Worm (Caenorhabditis elegans) whole organism, L2 larva: ENCODE data around the gene tag-278.
A peak's percentile ranks its signal among the peaks of the same experiment; 100 is the strongest.

Experiments used
- C34F6.9 ChIP-seq: fragments of 150-350 bp; optimal IDR thresholded peaks from 2 replicates; lab custom pipeline; 2014; ENCODE audit warnings: missing biosample characterization, missing genetic modification characterization
- F13H6.1 ChIP-seq: sonication (generic microtip); optimal IDR thresholded peaks from 2 replicates; lab custom pipeline; 2016; ENCODE audit warnings: missing genetic modification characterization, missing compliant biosample characterization
- R02D3.7 ChIP-seq: fragments of 150-350 bp; optimal IDR thresholded peaks from 2 replicates; lab custom pipeline; 2014; ENCODE audit warnings: missing biosample characterization, missing genetic modification characterization
- Y55F3AM.14 ChIP-seq: fragments of 200-800 bp; sonication (Bioruptor generic); optimal IDR thresholded peaks from 2 replicates; lab custom pipeline; 2018; ENCODE audit warnings: mild to moderate bottlenecking, missing genetic modification characterization, missing compliant biosample characterization
- ZK546.5 ChIP-seq: sonication (generic microtip); optimal IDR thresholded peaks from 2 replicates; lab custom pipeline; 2017; ENCODE audit warnings: missing biosample characterization, missing genetic modification characterization
- alr-1 ChIP-seq: fragments of 150-350 bp; optimal IDR thresholded peaks from 2 replicates; lab custom pipeline; 2014; ENCODE audit warnings: missing biosample characterization, missing genetic modification characterization
- aly-2 ChIP-seq: fragments of 150-350 bp; optimal IDR thresholded peaks from 2 replicates; lab custom pipeline; 2014; ENCODE audit warnings: missing biosample characterization, missing genetic modification characterization
- ama-1 ChIP-seq: fragments of 150-350 bp; optimal IDR thresholded peaks from 2 replicates; lab custom pipeline; 2018; ENCODE audit warnings: inconsistent platforms
- blmp-1 ChIP-seq: sonication (generic microtip); optimal IDR thresholded peaks from 2 replicates; lab custom pipeline; 2017; ENCODE audit warnings: missing genetic modification characterization, mild to moderate bottlenecking, missing compliant biosample characterization, antibody characterized with exemption, moderate library complexity; ENCODE audit not compliant: insufficient read depth
- ceh-16 ChIP-seq: fragments of 150-350 bp; optimal IDR thresholded peaks from 2 replicates; lab custom pipeline; 2014; ENCODE audit warnings: missing biosample characterization, missing genetic modification characterization
- ceh-82 ChIP-seq: fragments of 150-350 bp; optimal IDR thresholded peaks from 2 replicates; lab custom pipeline; 2014; ENCODE audit warnings: missing biosample characterization, missing genetic modification characterization
- crh-2 ChIP-seq: sonication (generic microtip); optimal IDR thresholded peaks from 2 replicates; lab custom pipeline; 2017; ENCODE audit warnings: missing biosample characterization, missing genetic modification characterization
- dmd-4 ChIP-seq: sonication (generic microtip); optimal IDR thresholded peaks from 2 replicates; lab custom pipeline; 2017; ENCODE audit warnings: missing biosample characterization, missing genetic modification characterization
- egl-27 ChIP-seq: sonication (generic microtip); optimal IDR thresholded peaks from 3 replicates; lab custom pipeline; 2017; ENCODE audit warnings: missing biosample characterization, missing genetic modification reagents, missing genetic modification characterization
- elt-1 ChIP-seq: fragments of 150-350 bp; optimal IDR thresholded peaks from 2 replicates; lab custom pipeline; 2014; ENCODE audit warnings: missing biosample characterization, missing genetic modification characterization
- elt-3 ChIP-seq: sonication (generic microtip); optimal IDR thresholded peaks from 2 replicates; lab custom pipeline; 2017; ENCODE audit warnings: missing biosample characterization, missing genetic modification characterization
- fos-1 ChIP-seq: fragments of 150-350 bp; optimal IDR thresholded peaks from 2 replicates; lab custom pipeline; 2014; ENCODE audit warnings: missing biosample characterization, missing genetic modification characterization
- gmeb-1 ChIP-seq: fragments of 150-350 bp; optimal IDR thresholded peaks from 2 replicates; lab custom pipeline; 2014; ENCODE audit warnings: missing biosample characterization, missing genetic modification characterization
- lin-11 ChIP-seq: fragments of 150-350 bp; sonication (generic microtip); optimal IDR thresholded peaks from 2 replicates; lab custom pipeline; 2014; ENCODE audit warnings: missing biosample characterization, missing genetic modification characterization, inconsistent platforms, mixed read lengths
- lin-13 ChIP-seq: fragments of 150-350 bp; optimal IDR thresholded peaks from 2 replicates; lab custom pipeline; 2014; ENCODE audit warnings: missing biosample characterization, missing genetic modification reagents, missing genetic modification characterization
- lin-39 ChIP-seq: fragments of 150-350 bp; optimal IDR thresholded peaks from 2 replicates; lab custom pipeline; 2014; ENCODE audit warnings: missing biosample characterization, missing genetic modification reagents, missing genetic modification characterization
- lsy-2 ChIP-seq, 2 experiments: fragments of 150-350 bp in 1 of 2; sonication (generic microtip) in 1 of 2; optimal IDR thresholded peaks; 2 replicates each; lab custom pipeline; 2014 to 2017; ENCODE audit warnings: missing biosample characterization in 2 of 2, missing genetic modification characterization in 2 of 2
- mab-5 ChIP-seq: fragments of 150-350 bp; optimal IDR thresholded peaks from 2 replicates; lab custom pipeline; 2014; ENCODE audit warnings: missing biosample characterization, missing genetic modification characterization
- mbf-1 ChIP-seq: sonication (generic microtip); optimal IDR thresholded peaks from 2 replicates; lab custom pipeline; 2017; ENCODE audit warnings: missing biosample characterization, missing genetic modification characterization
- mdl-1 ChIP-seq, 2 experiments: fragments of 150-350 bp in 1 of 2; sonication (generic microtip) in 1 of 2; optimal IDR thresholded peaks; 2 replicates each; lab custom pipeline; 2017; ENCODE audit warnings: missing biosample characterization in 2 of 2, missing genetic modification characterization in 2 of 2
- nhr-10 ChIP-seq: sonication (generic microtip); optimal IDR thresholded peaks from 2 replicates; lab custom pipeline; 2017; ENCODE audit warnings: missing biosample characterization, missing genetic modification characterization
- nhr-11 ChIP-seq: fragments of 150-350 bp; optimal IDR thresholded peaks from 2 replicates; lab custom pipeline; 2014; ENCODE audit warnings: missing biosample characterization, missing genetic modification characterization
- nhr-12 ChIP-seq: fragments of 150-350 bp; optimal IDR thresholded peaks from 2 replicates; lab custom pipeline; 2014; ENCODE audit warnings: missing biosample characterization, missing genetic modification characterization
- nhr-129 ChIP-seq: fragments of 150-350 bp; optimal IDR thresholded peaks from 2 replicates; lab custom pipeline; 2014; ENCODE audit warnings: missing biosample characterization, missing genetic modification characterization
- nhr-21 ChIP-seq: fragments of 150-350 bp; optimal IDR thresholded peaks from 2 replicates; lab custom pipeline; 2014; ENCODE audit warnings: missing biosample characterization, missing genetic modification characterization
- nhr-23 ChIP-seq: fragments of 150-350 bp; optimal IDR thresholded peaks from 2 replicates; lab custom pipeline; 2014; ENCODE audit warnings: missing biosample characterization, missing genetic modification reagents, missing genetic modification characterization
- nhr-237 ChIP-seq: fragments of 150-350 bp; optimal IDR thresholded peaks from 2 replicates; lab custom pipeline; 2014; ENCODE audit warnings: missing biosample characterization, missing genetic modification characterization
- nhr-25 ChIP-seq: fragments of 150-350 bp; sonication (generic microtip); optimal IDR thresholded peaks from 3 replicates; lab custom pipeline; 2014; ENCODE audit warnings: missing biosample characterization, missing genetic modification characterization
- nhr-6 ChIP-seq: fragments of 150-350 bp; optimal IDR thresholded peaks from 2 replicates; lab custom pipeline; 2014; ENCODE audit warnings: missing biosample characterization, missing genetic modification characterization
- nhr-77 ChIP-seq: fragments of 150-350 bp; optimal IDR thresholded peaks from 2 replicates; lab custom pipeline; 2014; ENCODE audit warnings: missing biosample characterization, missing genetic modification characterization
- peb-1 ChIP-seq: fragments of 150-350 bp; optimal IDR thresholded peaks from 2 replicates; lab custom pipeline; 2014; ENCODE audit warnings: missing biosample characterization, missing genetic modification characterization
- sem-4 ChIP-seq: fragments of 150-350 bp; optimal IDR thresholded peaks from 2 replicates; lab custom pipeline; 2014; ENCODE audit warnings: missing biosample characterization, missing genetic modification reagents, missing genetic modification characterization
- skn-1 ChIP-seq: sonication (generic microtip); optimal IDR thresholded peaks from 2 replicates; lab custom pipeline; 2017; ENCODE audit warnings: missing biosample characterization, missing genetic modification characterization
- sma-9 ChIP-seq, 2 experiments: fragments of 150-350 bp in 1 of 2; sonication (generic microtip) in 1 of 2; optimal IDR thresholded peaks; 2 replicates each; lab custom pipeline; 2014 to 2016; ENCODE audit warnings: missing genetic modification characterization in 2 of 2, mild to moderate bottlenecking in 1 of 2, missing biosample characterization in 1 of 2, missing compliant biosample characterization in 1 of 2, missing genetic modification reagents in 1 of 2, moderate library complexity in 1 of 2
- snpc-4 ChIP-seq: fragments of 150-350 bp; optimal IDR thresholded peaks from 2 replicates; lab custom pipeline; 2014; ENCODE audit warnings: missing biosample characterization, missing genetic modification characterization
- unc-39 ChIP-seq: fragments of 150-350 bp; optimal IDR thresholded peaks from 2 replicates; lab custom pipeline; 2014; ENCODE audit warnings: missing biosample characterization, missing genetic modification characterization
- unc-55 ChIP-seq: fragments of 150-350 bp; sonication (generic microtip); optimal IDR thresholded peaks from 3 replicates; lab custom pipeline; 2014; ENCODE audit warnings: missing biosample characterization, missing genetic modification reagents, missing genetic modification characterization
- unc-62 ChIP-seq: fragments of 150-350 bp; optimal IDR thresholded peaks from 2 replicates; lab custom pipeline; 2014; ENCODE audit warnings: missing biosample characterization, missing genetic modification reagents, missing genetic modification characterization
- zag-1 ChIP-seq: fragments of 150-350 bp; optimal IDR thresholded peaks from 2 replicates; lab custom pipeline; 2014; ENCODE audit warnings: missing biosample characterization, missing genetic modification characterization
- ztf-1 ChIP-seq: fragments of 200-800 bp; sonication (Bioruptor generic); conservative IDR thresholded peaks from 2 replicates; pipeline ENCODE4 v1.3.6; 2022; ENCODE audit warnings: missing genetic modification characterization, missing compliant biosample characterization
- ztf-11 ChIP-seq: sonication (generic microtip); optimal IDR thresholded peaks from 2 replicates; lab custom pipeline; 2017; ENCODE audit warnings: missing biosample characterization, missing genetic modification characterization
- ztf-4 ChIP-seq: fragments of 150-350 bp; optimal IDR thresholded peaks from 2 replicates; lab custom pipeline; 2014; ENCODE audit warnings: missing biosample characterization, missing genetic modification characterization

tag-278 gene

DNA sequence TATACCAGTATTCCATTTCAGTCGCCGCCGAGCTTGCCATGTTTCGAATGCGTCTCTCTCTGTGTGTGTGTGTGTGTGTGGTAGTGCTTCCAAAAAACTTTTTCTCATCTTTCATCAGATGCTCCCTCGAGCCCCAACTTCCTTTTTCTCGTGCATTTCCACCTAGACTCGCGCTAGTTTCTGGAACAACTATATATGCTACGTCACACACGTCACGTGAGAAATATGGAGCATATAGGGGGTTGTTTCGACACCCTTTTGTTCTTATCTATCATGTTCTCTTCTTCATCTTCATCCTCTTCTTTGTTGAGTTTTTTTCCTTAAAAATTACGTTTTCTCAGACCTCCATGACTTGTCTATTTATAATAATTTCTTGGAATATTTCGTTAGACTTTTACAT is 16.3 kb upstream of the tag-278 start:
- TF ChIP-seq nhr-129 (tag; lab: Kevin White, UChicago) (peak; percentile 4), F13H6.1 (tag; lab: Kevin White, UChicago) (no peak), ama-1 (lab: Kevin White, UChicago) (no peak), skn-1 (no peak), unc-55 (GFP tag; lab: Kevin White, UChicago) (peak; percentile 64), lsy-2 (tag; optimal IDR thresholded peaks at IDR 0.05; lab: Kevin White, UChicago) (peak in 1 of 2 experiments; percentile 30), dmd-4 (tag; lab: Kevin White, UChicago) (no peak)

DNA sequence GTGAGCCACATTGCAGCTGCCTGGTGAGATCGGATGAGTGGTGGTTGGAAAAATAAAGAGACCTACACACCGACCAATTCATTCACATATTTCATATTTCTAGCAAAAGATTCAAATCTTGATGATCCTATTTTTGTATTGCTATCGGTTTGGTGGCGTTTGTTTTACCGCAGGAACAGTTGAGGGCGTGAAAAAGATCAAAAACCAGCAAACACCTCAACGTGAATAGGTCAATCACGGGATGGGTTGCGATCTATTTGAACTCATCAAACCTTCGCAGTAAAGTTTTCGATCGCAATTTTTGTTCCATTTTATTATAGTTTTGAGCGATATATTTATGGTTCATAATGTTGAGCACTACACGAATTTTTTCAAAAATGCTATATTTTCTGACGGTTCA is 12.9 kb upstream of the tag-278 start:
- no peak for TF ChIP-seq elt-3 (tag; lab: Kevin White, UChicago)
- no peak for TF ChIP-seq nhr-12 (tag; lab: Kevin White, UChicago)
- TF ChIP-seq ceh-16 (tag; lab: Kevin White, UChicago) = no peak
- no peak for TF ChIP-seq F13H6.1 (tag; lab: Kevin White, UChicago)
- no peak for TF ChIP-seq fos-1
- no peak for TF ChIP-seq nhr-237 (tag; lab: Kevin White, UChicago)
- no peak for TF ChIP-seq C34F6.9 (tag; lab: Kevin White, UChicago)
- TF ChIP-seq nhr-10 (tag; lab: Kevin White, UChicago) = no peak
- TF ChIP-seq blmp-1 = no peak
- no peak for TF ChIP-seq sem-4 (tag; lab: Kevin White, UChicago)
- TF ChIP-seq nhr-77 (tag; lab: Kevin White, UChicago) = no peak
- TF ChIP-seq R02D3.7 (tag; lab: Kevin White, UChicago) = no peak
- TF ChIP-seq elt-1 = no peak
- TF ChIP-seq, all 48 proteins: peak for 0

DNA sequence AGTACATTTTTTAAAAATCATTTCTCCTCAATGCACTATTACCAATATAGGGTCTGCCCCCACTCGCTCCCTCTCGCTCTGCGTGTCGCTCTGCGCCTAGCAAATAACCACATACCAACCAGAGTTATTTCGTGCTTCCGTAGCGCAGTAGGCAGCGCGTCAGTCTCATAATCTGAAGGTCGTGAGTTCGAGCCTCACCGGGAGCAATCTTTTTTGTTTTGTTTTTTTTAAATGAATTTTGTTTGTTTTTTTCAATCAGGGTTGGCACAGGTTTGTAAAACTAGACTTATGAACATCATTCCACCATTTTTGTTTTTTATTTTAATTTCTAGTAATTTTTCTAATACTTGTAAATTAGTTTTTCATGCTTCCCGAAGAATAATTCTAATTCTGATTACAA is 8.6 kb upstream of the tag-278 start:
- TF ChIP-seq egl-27 (tag; lab: Kevin White, UChicago) (no peak), nhr-23 (tag; lab: Kevin White, UChicago) (no peak), mab-5 (tag; lab: Kevin White, UChicago) (peak; percentile 49), C34F6.9 (tag; lab: Kevin White, UChicago) (peak; percentile 41), aly-2 (tag; lab: Kevin White, UChicago) (no peak), lsy-2 (tag; optimal IDR thresholded peaks at IDR 0.05; lab: Kevin White, UChicago) (peak; percentile 42 to 53), lin-13 (peak; percentile 45), nhr-10 (tag; lab: Kevin White, UChicago) (no peak), alr-1 (tag; lab: Kevin White, UChicago) (no peak), gmeb-1 (peak; percentile 45), ZK546.5 (tag; lab: Kevin White, UChicago) (no peak), nhr-6 (no peak), nhr-12 (tag; lab: Kevin White, UChicago) (no peak), nhr-11 (no peak), lin-39 (tag; lab: Kevin White, UChicago) (peak; percentile 7), nhr-237 (tag; lab: Kevin White, UChicago) (no peak), ztf-1 (no peak), ztf-11 (tag; lab: Kevin White, UChicago) (no peak), elt-1 (no peak), ama-1 (lab: Kevin White, UChicago) (no peak), R02D3.7 (tag; lab: Kevin White, UChicago) (no peak), nhr-25 (tag; lab: Kevin White, UChicago) (peak; percentile 4), sma-9 (GFP tag; optimal IDR thresholded peaks at IDR 0.05; lab: Kevin White, UChicago) (peak; percentile 81), sma-9 (tag; optimal IDR thresholded peaks at IDR 0.05; lab: Kevin White, UChicago) (no peak), nhr-21 (peak; percentile 14), Y55F3AM.14 (GFP tag; lab: Kevin White, UChicago) (no peak), snpc-4 (tag; lab: Kevin White, UChicago) (no peak), blmp-1 (no peak), mbf-1 (tag; lab: Kevin White, UChicago) (no peak), elt-3 (tag; lab: Kevin White, UChicago) (no peak), fos-1 (peak; percentile 57), crh-2 (tag; lab: Kevin White, UChicago) (peak; percentile 57), mdl-1 (tag; optimal IDR thresholded peaks at IDR 0.05; lab: Kevin White, UChicago) (no peak), unc-62 (no peak), nhr-77 (tag; lab: Kevin White, UChicago) (no peak), unc-55 (GFP tag; lab: Kevin White, UChicago) (peak; percentile 79), zag-1 (tag; lab: Kevin White, UChicago) (peak; percentile 55), dmd-4 (tag; lab: Kevin White, UChicago) (no peak), ceh-16 (tag; lab: Kevin White, UChicago) (no peak), ztf-4 (no peak), F13H6.1 (tag; lab: Kevin White, UChicago) (peak; percentile 76), skn-1 (no peak), nhr-129 (tag; lab: Kevin White, UChicago) (peak; percentile 79), peb-1 (tag; lab: Kevin White, UChicago) (no peak), unc-39 (no peak), lin-11 (tag; lab: Kevin White, UChicago) (peak; percentile 35), sem-4 (tag; lab: Kevin White, UChicago) (peak; percentile 9), ceh-82 (no peak)
